Fruit fly (Drosophila melanogaster) whole organism, embryonic: ENCODE measurements around the gene Jhbp13.

Source experiments
- Adf1 ChIP-seq: fragments of 200-800 bp; sonication (Bioruptor generic); IDR thresholded peaks from 2 replicates; pipeline ENCODE4 v1.3.6; 2022; ENCODE audit warnings: missing biosample characterization, missing genetic modification characterization
- Atf6 ChIP-seq: fragments of 200-800 bp; sonication (Bioruptor generic); IDR thresholded peaks from 2 replicates; pipeline ENCODE4 v1.3.6; 2022; ENCODE audit warnings: missing biosample characterization, missing genetic modification characterization
- Awh ChIP-seq: fragments of 200-800 bp; sonication (Bioruptor generic); IDR thresholded peaks from 2 replicates; pipeline ENCODE4, ENCODE4 v1.3.6; 2022; ENCODE audit warnings: missing biosample characterization, missing genetic modification characterization
- CG10366 ChIP-seq: fragments of 200-800 bp; sonication (Bioruptor generic); IDR thresholded peaks from 2 replicates; pipeline ENCODE4 v1.3.6; 2022; ENCODE audit warnings: missing biosample characterization, missing genetic modification characterization
- CG11456 ChIP-seq: fragments of 200-800 bp; sonication (Bioruptor generic); IDR thresholded peaks from 3 replicates; pipeline ENCODE4 v1.3.6; 2022; ENCODE audit warnings: missing biosample characterization, missing genetic modification characterization
- CG12391 ChIP-seq: fragments of 200-800 bp; sonication (Bioruptor generic); optimal IDR thresholded peaks from 3 replicates; lab custom pipeline; 2018; ENCODE audit warnings: missing biosample characterization, mild to moderate bottlenecking, missing genetic modification characterization, moderate library complexity
- CG12659 ChIP-seq: fragments of 200-800 bp; sonication (Bioruptor generic); optimal IDR thresholded peaks from 3 replicates; lab custom pipeline; 2017; ENCODE audit warnings: mild to moderate bottlenecking, missing biosample characterization, missing genetic modification reagents, missing genetic modification characterization
- CG12769 ChIP-seq: fragments of 200-800 bp; sonication (Bioruptor generic); optimal IDR thresholded peaks from 2 replicates; lab custom pipeline; 2019; ENCODE audit warnings: missing biosample characterization, mild to moderate bottlenecking, missing genetic modification characterization, moderate library complexity
- CG15696 ChIP-seq: fragments of 200-800 bp; sonication (Bioruptor generic); optimal IDR thresholded peaks from 2 replicates; lab custom pipeline; 2019; ENCODE audit warnings: missing biosample characterization, mild to moderate bottlenecking, missing genetic modification characterization, moderate library complexity
- CG1603 ChIP-seq: fragments of 200-800 bp; sonication (Bioruptor generic); optimal IDR thresholded peaks from 2 replicates; lab custom pipeline; 2019; ENCODE audit warnings: missing biosample characterization, mild to moderate bottlenecking, missing genetic modification characterization, moderate library complexity
- CG16813 ChIP-seq: fragments of 200-800 bp; sonication (Bioruptor generic); IDR thresholded peaks from 3 replicates; pipeline ENCODE4 v1.3.6; 2022; ENCODE audit warnings: missing biosample characterization, missing genetic modification characterization; ENCODE audit not compliant: partially characterized antibody
- CG17385 ChIP-seq: fragments of 200-800 bp; sonication (Bioruptor generic); optimal IDR thresholded peaks from 3 replicates; lab custom pipeline; 2018; ENCODE audit warnings: missing biosample characterization, mild to moderate bottlenecking, missing genetic modification characterization
- CG1792 ChIP-seq: fragments of 200-800 bp; sonication (Bioruptor generic); optimal IDR thresholded peaks from 2 replicates; lab custom pipeline; 2016; ENCODE audit warnings: missing biosample characterization, missing genetic modification characterization
- CG34376 ChIP-seq: fragments of 200-800 bp; sonication (Bioruptor generic); optimal IDR thresholded peaks from 2 replicates; lab custom pipeline; 2018; ENCODE audit warnings: missing biosample characterization, mild to moderate bottlenecking, missing genetic modification characterization
- CG42726 ChIP-seq: fragments of 200-800 bp; sonication (Bioruptor generic); IDR thresholded peaks from 2 replicates; pipeline ENCODE4 v1.3.6; 2022; ENCODE audit warnings: missing biosample characterization, missing genetic modification characterization; ENCODE audit not compliant: partially characterized antibody
- CG4424 ChIP-seq: fragments of 200-800 bp; sonication (Bioruptor generic); optimal IDR thresholded peaks from 3 replicates; lab custom pipeline; 2016; ENCODE audit warnings: missing biosample characterization, missing genetic modification characterization
- CG6689 ChIP-seq: fragments of 200-800 bp; sonication (Bioruptor generic); IDR thresholded peaks from 2 replicates; pipeline ENCODE4 v1.3.6; 2022; ENCODE audit warnings: missing biosample characterization, missing genetic modification characterization
- CG6854 ChIP-seq: fragments of 200-800 bp; sonication (Bioruptor generic); optimal IDR thresholded peaks from 3 replicates; lab custom pipeline; 2017; ENCODE audit warnings: missing biosample characterization, mild to moderate bottlenecking, missing genetic modification characterization
- CHES-1-like ChIP-seq: fragments of 200-800 bp; sonication (Bioruptor generic); optimal IDR thresholded peaks from 2 replicates; lab custom pipeline; 2016; ENCODE audit warnings: missing biosample characterization, missing genetic modification characterization
- Chrac-16 ChIP-seq: fragments of 200-800 bp; sonication (Bioruptor generic); optimal IDR thresholded peaks from 3 replicates; lab custom pipeline; 2016; ENCODE audit warnings: missing biosample characterization, missing genetic modification characterization
- Dbx ChIP-seq: fragments of 200-800 bp; sonication (Bioruptor generic); IDR thresholded peaks from 3 replicates; pipeline ENCODE4 v1.3.6; 2022; ENCODE audit warnings: missing biosample characterization, missing genetic modification characterization
- ERR ChIP-seq: fragments of 200-800 bp; sonication (Bioruptor generic); optimal IDR thresholded peaks from 2 replicates; lab custom pipeline; 2016; ENCODE audit warnings: missing biosample characterization, missing genetic modification characterization
- HLH4C ChIP-seq: fragments of 200-800 bp; sonication (Bioruptor generic); IDR thresholded peaks from 3 replicates; pipeline ENCODE4 v1.3.6; 2022; ENCODE audit warnings: missing biosample characterization, missing genetic modification characterization; ENCODE audit not compliant: partially characterized antibody
- Jarid2 ChIP-seq: fragments of 200-800 bp; sonication (Bioruptor generic); optimal IDR thresholded peaks from 3 replicates; lab custom pipeline; 2017; ENCODE audit warnings: mild to moderate bottlenecking, missing biosample characterization, missing genetic modification reagents, missing genetic modification characterization
- Rfx ChIP-seq: fragments of 200-800 bp; sonication (Bioruptor generic); IDR thresholded peaks from 2 replicates; pipeline ENCODE4 v1.3.6; 2022; ENCODE audit warnings: missing biosample characterization, missing genetic modification characterization
- Scr ChIP-seq: fragments of 200-800 bp; sonication (Bioruptor generic); IDR thresholded peaks from 2 replicates; pipeline ENCODE4 v1.3.6; 2022; ENCODE audit warnings: missing biosample characterization, missing genetic modification characterization; ENCODE audit not compliant: partially characterized antibody
- Spps ChIP-seq: fragments of 200-800 bp; sonication (Bioruptor generic); optimal IDR thresholded peaks from 2 replicates; lab custom pipeline; 2018; ENCODE audit warnings: missing biosample characterization, mild to moderate bottlenecking, missing genetic modification characterization
- Ssrp ChIP-seq: fragments of 200-800 bp; sonication (Bioruptor generic); optimal IDR thresholded peaks from 2 replicates; lab custom pipeline; 2018; ENCODE audit warnings: missing biosample characterization, mild to moderate bottlenecking, missing genetic modification characterization, moderate library complexity
- Xrp1 ChIP-seq: fragments of 200-800 bp; sonication (Bioruptor generic); IDR thresholded peaks from 2 replicates; pipeline ENCODE4 v1.3.6; 2022; ENCODE audit warnings: missing biosample characterization, missing genetic modification characterization
- ash1 ChIP-seq: fragments of 200-800 bp; sonication (Bioruptor generic); optimal IDR thresholded peaks from 2 replicates; lab custom pipeline; 2018; ENCODE audit warnings: missing biosample characterization, mild to moderate bottlenecking, missing genetic modification characterization
- bab2 ChIP-seq: fragments of 200-800 bp; sonication (Bioruptor generic); optimal IDR thresholded peaks from 2 replicates; lab custom pipeline; 2016; ENCODE audit warnings: missing biosample characterization, missing genetic modification characterization
- bbx ChIP-seq: fragments of 200-800 bp; sonication (Bioruptor generic); IDR thresholded peaks from 2 replicates; pipeline ENCODE4 v1.3.6; 2022; ENCODE audit warnings: missing biosample characterization, missing genetic modification characterization; ENCODE audit not compliant: partially characterized antibody
- chif ChIP-seq, 2 experiments: fragments of 200-800 bp; sonication (Bioruptor generic); optimal IDR thresholded peaks; 3 replicates each; lab custom pipeline; 2016; ENCODE audit warnings: missing biosample characterization in 2 of 2, missing genetic modification characterization in 2 of 2
- chinmo ChIP-seq: fragments of 200-800 bp; sonication (Bioruptor generic); IDR thresholded peaks from 4 replicates; pipeline ENCODE4 v1.3.6; 2022; ENCODE audit warnings: missing biosample characterization, missing genetic modification characterization; ENCODE audit not compliant: partially characterized antibody
- chm ChIP-seq: fragments of 200-800 bp; sonication (Bioruptor generic); IDR thresholded peaks from 2 replicates; pipeline ENCODE4 v1.3.6; 2022; ENCODE audit warnings: missing biosample characterization, missing genetic modification characterization
- cwo ChIP-seq: fragments of 200-800 bp; sonication (Bioruptor generic); optimal IDR thresholded peaks from 3 replicates; lab custom pipeline; 2017; ENCODE audit warnings: missing biosample characterization, missing genetic modification characterization, mild to moderate bottlenecking, moderate library complexity, missing genetic modification reagents
- dmrt99B ChIP-seq: fragments of 200-800 bp; sonication (Bioruptor generic); optimal IDR thresholded peaks from 2 replicates; lab custom pipeline; 2018; ENCODE audit warnings: missing biosample characterization, mild to moderate bottlenecking, missing genetic modification characterization, moderate library complexity
- eyg ChIP-seq: fragments of 200-800 bp; sonication (Bioruptor generic); optimal IDR thresholded peaks from 3 replicates; lab custom pipeline; 2016; ENCODE audit warnings: missing biosample characterization, missing genetic modification characterization
- fd64A ChIP-seq: fragments of 200-800 bp; sonication (Bioruptor generic); optimal IDR thresholded peaks from 3 replicates; lab custom pipeline; 2018; ENCODE audit warnings: missing biosample characterization, mild to moderate bottlenecking, missing genetic modification characterization
- grn ChIP-seq: fragments of 200-800 bp; sonication (Bioruptor generic); optimal IDR thresholded peaks from 3 replicates; lab custom pipeline; 2017; ENCODE audit warnings: missing biosample characterization, missing genetic modification characterization
- gt ChIP-seq: fragments of 200-800 bp; sonication (Bioruptor generic); IDR thresholded peaks from 2 replicates; pipeline ENCODE4 v1.3.6; 2022; ENCODE audit warnings: missing biosample characterization, missing genetic modification characterization
- insv ChIP-seq, 2 experiments: fragments of 200-800 bp; sonication (Bioruptor generic); optimal IDR thresholded peaks; 3 replicates each; lab custom pipeline; 2016 to 2018; ENCODE audit warnings: missing biosample characterization in 2 of 2, missing genetic modification characterization in 2 of 2
- inv ChIP-seq: fragments of 200-800 bp; sonication (Bioruptor generic); IDR thresholded peaks from 2 replicates; pipeline ENCODE4 v1.3.6; 2022; ENCODE audit warnings: missing biosample characterization, missing genetic modification characterization; ENCODE audit not compliant: partially characterized antibody
- jumu ChIP-seq: fragments of 200-800 bp; sonication (Bioruptor generic); optimal IDR thresholded peaks from 3 replicates; lab custom pipeline; 2016; ENCODE audit warnings: missing biosample characterization, missing genetic modification characterization
- kni ChIP-seq: fragments of 200-800 bp; sonication (Bioruptor generic); optimal IDR thresholded peaks from 3 replicates; lab custom pipeline; 2017; ENCODE audit warnings: mild to moderate bottlenecking, missing biosample characterization, missing genetic modification reagents, missing genetic modification characterization
- mld ChIP-seq: fragments of 200-800 bp; sonication (Bioruptor generic); IDR thresholded peaks from 3 replicates; pipeline ENCODE4 v1.3.6; 2022; ENCODE audit warnings: missing biosample characterization, missing genetic modification characterization; ENCODE audit not compliant: partially characterized antibody
- stwl ChIP-seq: fragments of 200-800 bp; sonication (Bioruptor generic); optimal IDR thresholded peaks from 3 replicates; lab custom pipeline; 2018; ENCODE audit warnings: missing biosample characterization, mild to moderate bottlenecking, missing genetic modification characterization, moderate library complexity
- tna ChIP-seq: fragments of 200-800 bp; sonication (Bioruptor generic); IDR thresholded peaks from 2 replicates; pipeline ENCODE4 v1.3.6; 2022; ENCODE audit warnings: missing biosample characterization, missing genetic modification characterization; ENCODE audit not compliant: partially characterized antibody

The Jhbp13 gene

dm6 chr2L:13215640-13216129, 24.1 kb upstream of the Jhbp13 start (continued):
- TF ChIP-seq bab2 (GFP tag; lab: Kevin White, UChicago) (peak; percentile 14), cwo (GFP tag; lab: Kevin White, UChicago) (peak; percentile 52), Awh (GFP tag; lab: Robert Waterston, UW) (peak; percentile 62; the same call in 1 of the 2 replicates), CG1792 (peak; percentile 58), mld (peak; percentile 69; the same call in 2 of the 3 replicates), jumu (GFP tag; lab: Kevin White, UChicago) (peak; percentile 43), CG12391 (tag; lab: Kevin White, UChicago) (peak; percentile 33), kni (GFP tag; lab: Kevin White, UChicago) (peak; percentile 95), grn (GFP tag; lab: Kevin White, UChicago) (peak; percentile 81), inv (GFP tag; lab: Robert Waterston, UW) (peak; percentile 33; the same call in 1 of the 2 replicates), Jarid2 (GFP tag; lab: Kevin White, UChicago) (peak; percentile 69), ERR (GFP tag; lab: Kevin White, UChicago) (peak; percentile 76), CG1603 (tag; lab: Kevin White, UChicago) (peak; percentile 46), Chrac-16 (GFP tag; lab: Kevin White, UChicago) (peak; percentile 13), Spps (peak; percentile 15), Xrp1 (GFP tag; lab: Robert Waterston, UW) (peak; percentile 72), Atf6 (GFP tag; lab: Robert Waterston, UW) (peak; percentile 49; the same call in 1 of the 2 replicates), CG12769 (peak; percentile 70), Ssrp (tag; lab: Kevin White, UChicago) (peak; percentile 2), stwl (tag; lab: Kevin White, UChicago) (peak; percentile 5), CG10366 (peak; percentile 44; the same call in 1 of the 2 replicates), gt (peak; percentile 44; the same call in 1 of the 2 replicates), tna (GFP tag; lab: Robert Waterston, UW) (peak; percentile 55), CG11456 (GFP tag; lab: Robert Waterston, UW) (peak; percentile 69; the same call in 1 of the 3 replicates), chinmo (0 out of 4 replicates have a peak, but pooled peaks have one; percentile 51), CG15696 (peak; percentile 73), CG12659 (GFP tag; lab: Kevin White, UChicago) (peak; percentile 41), chif (GFP tag; optimal IDR thresholded peaks at IDR 0.05; lab: Kevin White, UChicago) (peak in 1 of 2 experiments; percentile 52), CG4424 (GFP tag; lab: Kevin White, UChicago) (peak; percentile 35), dmrt99B (tag; lab: Kevin White, UChicago) (peak; percentile 65), eyg (GFP tag; lab: Kevin White, UChicago) (peak; percentile 55), CG6689 (GFP tag; lab: Robert Waterston, UW) (peak; percentile 26; the same call in 1 of the 2 replicates), CG34376 (GFP tag; lab: Kevin White, UChicago) (peak; percentile 88), CG42726 (GFP tag; lab: Robert Waterston, UW) (peak; percentile 80), ash1 (peak; percentile 23), Rfx (peak; percentile 56; the same call in 1 of the 2 replicates), Adf1 (GFP tag; lab: Robert Waterston, UW) (peak; percentile 26; the same call in 1 of the 2 replicates), chm (GFP tag; lab: Robert Waterston, UW) (peak; percentile 72; the same call in 1 of the 2 replicates), CHES-1-like (peak; percentile 24), fd64A (GFP tag; lab: Kevin White, UChicago) (peak; percentile 35), CG16813 (GFP tag; lab: Robert Waterston, UW) (peak; percentile 54; the same call in 2 of the 3 replicates), Scr (GFP tag; lab: Robert Waterston, UW) (peak; percentile 47), HLH4C (GFP tag; lab: Robert Waterston, UW) (peak; percentile 25; the same call in 1 of the 3 replicates), insv (GFP tag; optimal IDR thresholded peaks at IDR 0.05; lab: Kevin White, UChicago) (peak in 1 of 2 experiments; percentile 63), CG17385 (GFP tag; lab: Kevin White, UChicago) (peak; percentile 50), bbx (GFP tag; lab: Robert Waterston, UW) (peak; percentile 77), Dbx (GFP tag; lab: Robert Waterston, UW) (peak; percentile 86), CG6854 (GFP tag; lab: Kevin White, UChicago) (peak; percentile 31)
